Worm (Caenorhabditis elegans): ENCODE data around the gene dlc-2.

- TF ChIP-seq scrt-1 (GFP tag; IDR thresholded peaks at IDR 0.05) = no peak
- no peak for TF ChIP-seq ama-1 (optimal IDR thresholded peaks at IDR 0.05)
- no peak for TF ChIP-seq flt-1 (GFP tag; IDR thresholded peaks at IDR 0.05)
- TF ChIP-seq hmg-4 (GFP tag; optimal IDR thresholded peaks at IDR 0.05) = no peak
- no peak for TF ChIP-seq ceh-36 (tag; optimal IDR thresholded peaks at IDR 0.05)
- no peak for TF ChIP-seq ets-7 (tag; optimal IDR thresholded peaks at IDR 0.05)
- TF ChIP-seq F13C5.2 (tag; optimal IDR thresholded peaks at IDR 0.05) = no peak
- TF ChIP-seq hnd-1 (tag; optimal IDR thresholded peaks at IDR 0.05) = no peak
- no peak for TF ChIP-seq sea-1 (GFP tag; conservative IDR thresholded peaks at IDR 0.05)
- no peak for TF ChIP-seq ceh-13 (GFP tag; optimal IDR thresholded peaks at IDR 0.05)
- TF ChIP-seq pes-1 (GFP tag; IDR thresholded peaks at IDR 0.05) = no peak
These were observed 1.0 kb downstream of the dlc-2 start, which contains the start of gene col-129 for ce11 chrIV:12110339-12110738.

All from whole organism, early embryonic.